Worm (Caenorhabditis elegans): ENCODE measurements around the gene fbxb-62.
"Not testable (repeated sequence)": the region's sequence is repeated elsewhere in the genome, so short reads cannot be mapped to it uniquely, and the experiment has no call there.

The fbxb-62 gene

ce11 chrV:19279888-19280287, 21.9 kb downstream of the fbxb-62 start, which contains the start of gene F21D9.8:
Gene F21D9.8 (minus strand): TSS chrV:19279988.
- no peak for TF ChIP-seq hlh-4 (tag; optimal IDR thresholded peaks at IDR 0.05)
- TF ChIP-seq elt-3 (tag; optimal IDR thresholded peaks at IDR 0.05), result no peak
- no peak for TF ChIP-seq rnt-1 (tag; optimal IDR thresholded peaks at IDR 0.05)
- TF ChIP-seq unc-130 (tag; optimal IDR thresholded peaks at IDR 0.05), result no peak
- no peak for TF ChIP-seq lsy-2 (tag; optimal IDR thresholded peaks at IDR 0.05)
- no peak for TF ChIP-seq nhr-76 (tag; optimal IDR thresholded peaks at IDR 0.05)
- TF ChIP-seq efl-3 (GFP tag; optimal IDR thresholded peaks at IDR 0.05), result no peak

ce11 chrV:19278488-19278887, 23.3 kb downstream of the fbxb-62 start:
- TF ChIP-seq egl-27 (tag; optimal IDR thresholded peaks at IDR 0.05), result no peak
- no peak for TF ChIP-seq C34B4.2 (tag; optimal IDR thresholded peaks at IDR 0.05)
- no peak for TF ChIP-seq unc-98 (GFP tag; IDR thresholded peaks at IDR 0.05)
- TF ChIP-seq ztf-4 (tag; optimal IDR thresholded peaks at IDR 0.05), result no peak
- no peak for TF ChIP-seq C16A3.4 (tag; optimal IDR thresholded peaks at IDR 0.05)
- no peak for TF ChIP-seq mdl-1 (tag; optimal IDR thresholded peaks at IDR 0.05)
- TF ChIP-seq nhr-84 (tag; optimal IDR thresholded peaks at IDR 0.05), result no peak
- TF ChIP-seq lin-14 (GFP tag; optimal IDR thresholded peaks at IDR 0.05), result no peak
- TF ChIP-seq unc-130 (tag; optimal IDR thresholded peaks at IDR 0.05), result no peak

- TF ChIP-seq unc-130 (tag; optimal IDR thresholded peaks at IDR 0.05), result no peak
- TF ChIP-seq sptf-1 (tag; optimal IDR thresholded peaks at IDR 0.05), result no peak
- no peak for TF ChIP-seq egl-13 (tag; optimal IDR thresholded peaks at IDR 0.05)
- TF ChIP-seq tbx-2 (tag; optimal IDR thresholded peaks at IDR 0.05), result no peak
- no peak for TF ChIP-seq nhr-11 (tag; optimal IDR thresholded peaks at IDR 0.05)
- no peak for TF ChIP-seq nhr-47 (tag; optimal IDR thresholded peaks at IDR 0.05)
- TF ChIP-seq hpl-2 (GFP tag; optimal IDR thresholded peaks at IDR 0.05), result no peak
- TF ChIP-seq skn-1 (tag; optimal IDR thresholded peaks at IDR 0.05), result no peak
- no peak for TF ChIP-seq zip-4 (GFP tag; optimal IDR thresholded peaks at IDR 0.05)
- no peak for TF ChIP-seq Y116A8C.19 (tag; optimal IDR thresholded peaks at IDR 0.05; ENCODE audit: borderline replicate concordance)
- TF ChIP-seq nhr-20 (tag; optimal IDR thresholded peaks at IDR 0.05), result no peak
These were observed 25.5 kb downstream of the fbxb-62 start for ce11 chrV:19276354-19276753.

DNA sequence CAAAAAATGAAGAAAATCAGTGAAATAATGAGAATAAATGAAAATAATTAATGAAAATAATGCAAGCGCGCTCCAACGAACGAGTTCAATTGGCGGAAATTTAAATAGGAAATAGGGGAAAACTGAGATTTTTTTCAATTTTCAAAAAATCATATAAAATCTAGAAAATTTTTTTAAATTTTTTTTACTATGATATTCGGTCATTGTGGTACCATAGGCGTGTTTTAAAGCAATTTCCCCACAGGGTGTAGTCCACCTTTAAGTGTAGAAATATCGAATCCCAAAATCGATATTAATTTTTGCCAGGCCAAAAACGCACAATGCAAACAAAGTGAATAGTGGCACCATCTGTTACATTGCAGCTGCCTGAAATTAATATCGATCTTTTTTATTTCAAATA, 37.7 kb downstream of the fbxb-62 start, which contains the start of gene F21D9.1:
Gene F21D9.1, plus strand, starts transcription at position 301 of the 400 bp plus-strand sequence.
- not testable (repeated sequence) for TF ChIP-seq ceh-63 (GFP tag; optimal IDR thresholded peaks at IDR 0.05); fkh-10 (GFP tag; optimal IDR thresholded peaks at IDR 0.05); ceh-88 (GFP tag; IDR thresholded peaks at IDR 0.05)

ce11 chrV:19262349-19262748, 39.5 kb downstream of the fbxb-62 start, which contains the start of gene F21D9.2:
Gene F21D9.2 (minus strand): TSS chrV:19262449.
- TF ChIP-seq nhr-47 (tag; optimal IDR thresholded peaks at IDR 0.05) (no peak), nhr-84 (tag; optimal IDR thresholded peaks at IDR 0.05) (no peak), dpl-1 (GFP tag; optimal IDR thresholded peaks at IDR 0.05) (no peak), nhr-19 (GFP tag; conservative IDR thresholded peaks at IDR 0.05) (no peak), snu-23 (GFP tag; optimal IDR thresholded peaks at IDR 0.05) (no peak), fkh-8 (tag; optimal IDR thresholded peaks at IDR 0.05) (no peak), alr-1 (tag; optimal IDR thresholded peaks at IDR 0.05; ENCODE audit: borderline replicate concordance) (no peak), nhr-11 (tag; optimal IDR thresholded peaks at IDR 0.05) (no peak), ces-1 (GFP tag; optimal IDR thresholded peaks at IDR 0.05) (no peak), nhr-237 (tag; optimal IDR thresholded peaks at IDR 0.05) (no peak), unc-130 (tag; optimal IDR thresholded peaks at IDR 0.05) (no peak), ets-5 (GFP tag; IDR thresholded peaks at IDR 0.05) (no peak), snpc-4 (tag; optimal IDR thresholded peaks at IDR 0.05) (no peak), blmp-1 (tag; optimal IDR thresholded peaks at IDR 0.05) (no peak), lin-39 (tag; optimal IDR thresholded peaks at IDR 0.05) (no peak), nhr-90 (tag; optimal IDR thresholded peaks at IDR 0.05; ENCODE audit: poor library complexity) (no peak)
